Worm (Caenorhabditis elegans): Measurements from ENCODE around the gene F58F9.4.
"Not testable (repeated sequence)": the region's sequence is repeated elsewhere in the genome, so short reads cannot be mapped to it uniquely, and the experiment has no call there.

The F58F9.4 gene

ce11 chrIV:6227974-6228373 is 2.8 kb upstream of the F58F9.4 start, which contains the start of gene C49A9.1:
TSS of gene C49A9.1 (plus strand) at chrIV:6228190.
- TF ChIP-seq gmeb-1 (tag; optimal IDR thresholded peaks at IDR 0.05) (no peak), fos-1 (tag; optimal IDR thresholded peaks at IDR 0.05) (peak; percentile 72), ztf-4 (tag; optimal IDR thresholded peaks at IDR 0.05) (no peak), unc-55 (GFP tag; optimal IDR thresholded peaks at IDR 0.05) (no peak), unc-39 (tag; optimal IDR thresholded peaks at IDR 0.05) (no peak), nhr-11 (tag; optimal IDR thresholded peaks at IDR 0.05) (no peak), egl-27 (tag; optimal IDR thresholded peaks at IDR 0.05) (no peak)

DNA sequence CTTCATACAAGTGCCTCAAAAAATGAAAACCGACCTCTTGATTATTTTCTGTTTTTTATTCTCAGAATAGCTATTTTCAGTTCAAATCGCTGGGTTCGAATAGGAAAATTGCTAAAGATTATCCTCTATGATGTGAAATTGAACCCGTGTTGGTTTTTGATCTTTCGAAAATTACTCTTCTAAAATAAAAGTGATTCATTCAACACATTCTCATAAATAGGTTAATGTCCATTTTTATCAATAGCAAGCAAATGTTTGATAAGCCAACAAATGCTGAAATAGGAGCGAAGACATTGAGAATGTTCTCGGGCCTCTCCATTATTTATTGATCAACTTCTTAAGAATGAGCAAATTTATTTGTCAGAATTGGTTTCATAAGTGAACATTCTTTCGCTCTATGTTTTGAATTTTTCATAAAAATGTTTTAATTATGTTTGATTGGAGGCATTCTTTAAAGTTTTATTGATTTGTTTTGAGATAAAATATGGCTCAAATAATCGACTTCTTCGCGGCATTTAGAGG is 2.0 kb downstream of the F58F9.4 start, which contains the start of gene F58F9.3:
TSS of gene F58F9.3 (plus strand) at position 472 of the 522 bp plus-strand sequence.
- TF ChIP-seq ceh-16 (tag; optimal IDR thresholded peaks at IDR 0.05) (no peak), fos-1 (tag; optimal IDR thresholded peaks at IDR 0.05) (peak; percentile 89), crh-2 (tag; optimal IDR thresholded peaks at IDR 0.05) (peak; percentile 3)

ce11 chrIV:6237508-6238227 is 6.8 kb downstream of the F58F9.4 start, which contains the start of the genes F58F9.6 and F58F9.8:
TSS of gene F58F9.6 (minus strand) at chrIV:6237608.
TSS of gene F58F9.8 (plus strand) at chrIV:6238177.
- TF ChIP-seq C34F6.9 (tag; optimal IDR thresholded peaks at IDR 0.05) (no peak), nhr-12 (tag; optimal IDR thresholded peaks at IDR 0.05) (no peak)

- TF ChIP-seq mdl-1 (tag; optimal IDR thresholded peaks at IDR 0.05) (no peak), ama-1 (optimal IDR thresholded peaks at IDR 0.05) (no peak), nhr-25 (tag; optimal IDR thresholded peaks at IDR 0.05) (no peak), lsy-2 (tag; optimal IDR thresholded peaks at IDR 0.05) (no peak), aly-2 (tag; optimal IDR thresholded peaks at IDR 0.05) (no peak), nhr-10 (tag; optimal IDR thresholded peaks at IDR 0.05) (no peak), fos-1 (tag; optimal IDR thresholded peaks at IDR 0.05) (no peak), blmp-1 (tag; optimal IDR thresholded peaks at IDR 0.05; ENCODE audit: insufficient read depth) (no peak), nhr-23 (tag; optimal IDR thresholded peaks at IDR 0.05) (no peak), elt-3 (tag; optimal IDR thresholded peaks at IDR 0.05) (no peak), nhr-129 (tag; optimal IDR thresholded peaks at IDR 0.05) (no peak)
Measured at ce11 chrIV:6239993-6240392, 9.2 kb downstream of the F58F9.4 start, which contains the start of gene F58F9.9. TSS of gene F58F9.9 (plus strand) at chrIV:6240293.

ce11 chrIV:6248486-6248885 is 17.7 kb downstream of the F58F9.4 start, which contains the start of gene acox-3:
TSS of gene acox-3 (minus strand) at chrIV:6248492.
- TF ChIP-seq crh-2 (tag; optimal IDR thresholded peaks at IDR 0.05), result peak; percentile 24
- TF ChIP-seq sma-9 (GFP tag; optimal IDR thresholded peaks at IDR 0.05), result peak; percentile 82
- TF ChIP-seq sma-9 (tag; optimal IDR thresholded peaks at IDR 0.05), result no peak
- TF ChIP-seq fos-1 (tag; optimal IDR thresholded peaks at IDR 0.05), result peak; percentile 56
- peak; percentile 58 for TF ChIP-seq gmeb-1 (tag; optimal IDR thresholded peaks at IDR 0.05)
- no peak for TF ChIP-seq C34F6.9 (tag; optimal IDR thresholded peaks at IDR 0.05)
- TF ChIP-seq nhr-77 (tag; optimal IDR thresholded peaks at IDR 0.05), result no peak
- TF ChIP-seq blmp-1 (tag; optimal IDR thresholded peaks at IDR 0.05; ENCODE audit: insufficient read depth), result peak; percentile 28

DNA sequence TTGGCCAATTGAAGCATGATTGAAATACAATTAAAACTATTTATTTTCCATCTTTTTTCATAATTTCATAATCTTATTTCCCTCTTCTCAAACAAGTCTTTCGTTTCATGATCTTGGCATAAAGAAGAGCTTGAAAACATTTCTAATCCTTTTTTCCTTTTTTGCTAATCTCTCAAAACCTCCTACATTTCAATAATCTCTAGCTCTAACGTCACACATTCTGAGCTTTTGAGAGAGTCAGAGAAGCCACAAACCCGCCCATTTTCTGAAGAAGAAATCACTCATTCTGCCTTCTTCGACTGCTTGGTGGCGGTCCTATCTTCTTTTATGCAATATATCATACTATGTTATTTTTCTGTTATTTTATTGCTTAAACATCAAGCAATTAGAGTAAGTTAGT is 18.8 kb downstream of the F58F9.4 start, which contains the start of gene F58F9.1:
TSS of gene F58F9.1 (plus strand) at position 251 of the 400 bp plus-strand sequence.
- TF ChIP-seq unc-55 (GFP tag; optimal IDR thresholded peaks at IDR 0.05), result peak; percentile 79
- peak in 1 of 2 experiments; percentile 37 for TF ChIP-seq lsy-2 (tag; optimal IDR thresholded peaks at IDR 0.05)
- no peak for TF ChIP-seq ZK546.5 (tag; optimal IDR thresholded peaks at IDR 0.05)
- no peak for TF ChIP-seq unc-39 (tag; optimal IDR thresholded peaks at IDR 0.05)
- no peak for TF ChIP-seq dmd-4 (tag; optimal IDR thresholded peaks at IDR 0.05)
- peak; percentile 24 for TF ChIP-seq C34F6.9 (tag; optimal IDR thresholded peaks at IDR 0.05)
- peak; percentile 36 for TF ChIP-seq mab-5 (tag; optimal IDR thresholded peaks at IDR 0.05)

DNA sequence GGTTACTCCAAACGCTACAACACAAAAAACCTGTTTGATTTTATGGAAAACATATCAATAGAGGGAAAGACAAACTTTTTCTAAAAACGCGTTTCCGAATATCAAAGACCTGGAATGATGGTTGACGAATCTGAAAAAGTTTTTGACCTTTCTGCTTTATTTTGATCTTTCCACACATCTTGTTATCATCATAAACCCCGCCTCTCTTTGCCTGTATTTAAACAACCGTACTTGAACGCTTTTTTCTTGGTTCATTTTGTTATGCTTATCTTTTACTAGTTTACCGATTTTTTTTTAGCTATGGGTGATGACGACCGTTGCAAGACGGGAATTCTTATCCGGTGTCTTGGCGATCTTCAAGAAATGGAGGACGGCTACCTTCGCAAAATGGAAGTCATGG is 22.2 kb downstream of the F58F9.4 start, which contains the start of gene T13A10.2:
TSS of gene T13A10.2 (plus strand) at position 301 of the 400 bp plus-strand sequence.
- not testable (repeated sequence) for TF ChIP-seq lin-13 (GFP tag; optimal IDR thresholded peaks at IDR 0.05); ceh-82 (tag; optimal IDR thresholded peaks at IDR 0.05); nhr-77 (tag; optimal IDR thresholded peaks at IDR 0.05)

All from whole organism, L2 larva.